Worm (Caenorhabditis elegans) whole organism, mixed stage, embryonic: ENCODE results near the gene pas-7.

ENCODE experiments used
- bed-3 ChIP-seq: fragments of 200-800 bp; sonication (Bioruptor generic); optimal IDR thresholded peaks from 3 replicates; lab custom pipeline; 2018; ENCODE audit warnings: mild to moderate bottlenecking, missing genetic modification characterization, moderate library complexity, missing compliant biosample characterization
- blmp-1 ChIP-seq: fragments of 150-350 bp; optimal IDR thresholded peaks from 2 replicates; lab custom pipeline; 2014; ENCODE audit warnings: missing biosample characterization, missing genetic modification characterization
- ceh-39 ChIP-seq: fragments of 150-350 bp; optimal IDR thresholded peaks from 2 replicates; lab custom pipeline; 2014; ENCODE audit warnings: missing biosample characterization, missing genetic modification characterization
- ceh-83 ChIP-seq: fragments of 200-800 bp; sonication (Bioruptor generic); optimal IDR thresholded peaks from 2 replicates; lab custom pipeline; 2018; ENCODE audit warnings: mild to moderate bottlenecking, missing genetic modification characterization, missing compliant biosample characterization
- ces-1 ChIP-seq: fragments of 150-350 bp; optimal IDR thresholded peaks from 2 replicates; lab custom pipeline; 2014; ENCODE audit warnings: missing biosample characterization, missing genetic modification reagents, missing genetic modification characterization
- cnd-1 ChIP-seq: fragments of 200-800 bp; sonication (Bioruptor generic); optimal IDR thresholded peaks from 2 replicates; lab custom pipeline; 2018; ENCODE audit warnings: mild to moderate bottlenecking, missing genetic modification characterization, missing compliant biosample characterization
- elt-3 ChIP-seq: fragments of 150-350 bp; optimal IDR thresholded peaks from 2 replicates; lab custom pipeline; 2014; ENCODE audit warnings: missing biosample characterization, missing genetic modification characterization
- flh-1 ChIP-seq: fragments of 200-800 bp; sonication (Bioruptor generic); optimal IDR thresholded peaks from 2 replicates; lab custom pipeline; 2018; ENCODE audit warnings: mild to moderate bottlenecking, missing genetic modification characterization, moderate library complexity, missing compliant biosample characterization
- ham-2 ChIP-seq: fragments of 200-800 bp; sonication (Bioruptor generic); optimal IDR thresholded peaks from 2 replicates; lab custom pipeline; 2018; ENCODE audit warnings: mild to moderate bottlenecking, missing genetic modification characterization, missing compliant biosample characterization
- hlh-1 ChIP-seq: fragments of 150-350 bp; optimal IDR thresholded peaks from 2 replicates; lab custom pipeline; 2014; ENCODE audit warnings: missing biosample characterization, missing genetic modification reagents, missing genetic modification characterization
- lin-13 ChIP-seq: fragments of 150-350 bp; optimal IDR thresholded peaks from 2 replicates; lab custom pipeline; 2014; ENCODE audit warnings: missing biosample characterization, missing genetic modification characterization
- lsy-2 ChIP-seq: fragments of 150-350 bp; optimal IDR thresholded peaks from 2 replicates; lab custom pipeline; 2014; ENCODE audit warnings: missing biosample characterization, missing genetic modification characterization
- mab-5 ChIP-seq: fragments of 150-350 bp; optimal IDR thresholded peaks from 2 replicates; lab custom pipeline; 2014; ENCODE audit warnings: missing biosample characterization, missing genetic modification characterization
- mep-1 ChIP-seq: fragments of 150-350 bp; optimal IDR thresholded peaks from 2 replicates; lab custom pipeline; 2017; ENCODE audit warnings: missing biosample characterization, missing genetic modification reagents, missing genetic modification characterization, inconsistent platforms
- mls-2 ChIP-seq: sonication (generic microtip); optimal IDR thresholded peaks from 2 replicates; lab custom pipeline; 2016; ENCODE audit warnings: mild to moderate bottlenecking, missing genetic modification characterization, moderate library complexity, missing compliant biosample characterization
- nhr-12 ChIP-seq: fragments of 150-350 bp; optimal IDR thresholded peaks from 2 replicates; lab custom pipeline; 2014; ENCODE audit warnings: missing biosample characterization, missing genetic modification characterization
- nhr-2 ChIP-seq: fragments of 150-350 bp; optimal IDR thresholded peaks from 2 replicates; lab custom pipeline; 2014; ENCODE audit warnings: missing biosample characterization, missing genetic modification characterization
- nhr-237 ChIP-seq: fragments of 150-350 bp; optimal IDR thresholded peaks from 2 replicates; lab custom pipeline; 2014; ENCODE audit warnings: missing biosample characterization, missing genetic modification characterization
- nhr-28 ChIP-seq: fragments of 150-350 bp; optimal IDR thresholded peaks from 2 replicates; lab custom pipeline; 2014; ENCODE audit warnings: missing biosample characterization, missing genetic modification characterization
- nhr-76 ChIP-seq: sonication (generic microtip); optimal IDR thresholded peaks from 2 replicates; lab custom pipeline; 2017; ENCODE audit warnings: missing biosample characterization, missing genetic modification characterization
- pha-4 ChIP-seq: fragments of 150-350 bp; optimal IDR thresholded peaks from 2 replicates; lab custom pipeline; 2018; ENCODE audit warnings: missing biosample characterization, missing genetic modification reagents, missing genetic modification characterization
- sem-2 ChIP-seq: fragments of 200-800 bp; sonication (Bioruptor generic); optimal IDR thresholded peaks from 2 replicates; lab custom pipeline; 2018; ENCODE audit warnings: mild to moderate bottlenecking, missing genetic modification characterization, missing compliant biosample characterization
- snpc-4 ChIP-seq: fragments of 150-350 bp; optimal IDR thresholded peaks from 2 replicates; lab custom pipeline; 2014; ENCODE audit warnings: missing biosample characterization, missing genetic modification characterization
- sptf-1 ChIP-seq: sonication (generic microtip); optimal IDR thresholded peaks from 2 replicates; lab custom pipeline; 2017; ENCODE audit warnings: mild to moderate bottlenecking, missing genetic modification characterization, moderate library complexity, missing compliant biosample characterization
- tbx-8 ChIP-seq: fragments of 200-800 bp; sonication (Bioruptor generic); optimal IDR thresholded peaks from 2 replicates; lab custom pipeline; 2018; ENCODE audit warnings: mild to moderate bottlenecking, missing genetic modification characterization, moderate library complexity, missing compliant biosample characterization
- unc-120 ChIP-seq: sonication (generic microtip); optimal IDR thresholded peaks from 2 replicates; lab custom pipeline; 2017; ENCODE audit warnings: missing genetic modification characterization, missing compliant biosample characterization; ENCODE audit not compliant: poor library complexity, severe bottlenecking
- unc-39 ChIP-seq: fragments of 150-350 bp; optimal IDR thresholded peaks from 2 replicates; lab custom pipeline; 2014; ENCODE audit warnings: missing biosample characterization, missing genetic modification characterization
- unc-62 ChIP-seq: fragments of 150-350 bp; optimal IDR thresholded peaks from 2 replicates; lab custom pipeline; 2014; ENCODE audit warnings: missing biosample characterization, missing genetic modification reagents, missing genetic modification characterization
- zip-8 ChIP-seq: fragments of 150-350 bp; optimal IDR thresholded peaks from 2 replicates; lab custom pipeline; 2014; ENCODE audit warnings: missing biosample characterization, missing genetic modification characterization
- ztf-11 ChIP-seq: fragments of 150-350 bp; optimal IDR thresholded peaks from 2 replicates; lab custom pipeline; 2014; ENCODE audit warnings: missing biosample characterization, missing genetic modification characterization

pas-7 gene

ce11 chrII:10099804-10100360 is at the start of gene pas-7, which contains the start of gene puf-12:
Gene pas-7 (minus strand): TSS chrII:10099854.
Gene puf-12 (plus strand): TSS chrII:10100310.
- TF ChIP-seq pha-4 (tag; lab: Kevin White, UChicago) (peak; percentile 30), mep-1 (tag; lab: Kevin White, UChicago) (peak; percentile 43), mab-5 (tag; lab: Kevin White, UChicago) (no peak), hlh-1 (tag; lab: Kevin White, UChicago) (peak; percentile 13), flh-1 (GFP tag; lab: Kevin White, UChicago) (no peak), unc-62 (GFP tag; lab: Kevin White, UChicago) (no peak), ham-2 (GFP tag; lab: Kevin White, UChicago) (no peak), lsy-2 (tag; lab: Kevin White, UChicago) (peak; percentile 37)

ce11 chrII:10147502-10147901 is 47.8 kb upstream of the pas-7 start:
- TF ChIP-seq ceh-39 (tag; lab: Kevin White, UChicago) (no peak), sptf-1 (tag; lab: Kevin White, UChicago) (no peak), elt-3 (tag; lab: Kevin White, UChicago) (no peak), snpc-4 (tag; lab: Kevin White, UChicago) (no peak), unc-120 (no peak), ham-2 (GFP tag; lab: Kevin White, UChicago) (no peak), lsy-2 (tag; lab: Kevin White, UChicago) (no peak)

ce11 chrII:10146488-10146887 is 46.8 kb upstream of the pas-7 start, which contains the start of gene pax-3:
Gene pax-3 (plus strand): TSS chrII:10146570.
- peak; percentile 71 for TF ChIP-seq lsy-2 (tag; lab: Kevin White, UChicago)
- TF ChIP-seq zip-8 (tag; lab: Kevin White, UChicago): no peak

ce11 chrII:10144092-10144491 is 44.4 kb upstream of the pas-7 start, which contains the start of gene F27E5.3:
Gene F27E5.3 (minus strand): TSS chrII:10144192.
- TF ChIP-seq lin-13 (tag; lab: Kevin White, UChicago) (no peak), nhr-28 (tag; lab: Kevin White, UChicago) (no peak), nhr-2 (tag; lab: Kevin White, UChicago) (peak; percentile 40), unc-120 (no peak), blmp-1 (tag; lab: Kevin White, UChicago) (no peak), ceh-39 (tag; lab: Kevin White, UChicago) (no peak), bed-3 (GFP tag; lab: Kevin White, UChicago) (no peak), sem-2 (GFP tag; lab: Kevin White, UChicago) (no peak), ham-2 (GFP tag; lab: Kevin White, UChicago) (no peak)
- TF ChIP-seq, all 35 proteins: peak for 1

- no peak for TF ChIP-seq bed-3 (GFP tag; lab: Kevin White, UChicago)
- TF ChIP-seq ceh-83 (GFP tag; lab: Kevin White, UChicago): no peak
- TF ChIP-seq tbx-8 (GFP tag; lab: Kevin White, UChicago): no peak
- no peak for TF ChIP-seq nhr-28 (tag; lab: Kevin White, UChicago)
- no peak for TF ChIP-seq ztf-11
- no peak for TF ChIP-seq ces-1 (GFP tag; lab: Kevin White, UChicago)
- no peak for TF ChIP-seq nhr-76 (tag; lab: Kevin White, UChicago)
These were observed 39.6 kb upstream of the pas-7 start, which contains the start of gene asah-2 for ce11 chrII:10139177-10139640. Gene asah-2 (plus strand): TSS chrII:10139590.

ce11 chrII:10137358-10137757 is 37.7 kb upstream of the pas-7 start, which contains the start of gene phg-1:
Gene phg-1 (plus strand): TSS chrII:10137658.
- TF ChIP-seq flh-1 (GFP tag; lab: Kevin White, UChicago) (no peak), unc-39 (tag; lab: Kevin White, UChicago) (no peak), pha-4 (tag; lab: Kevin White, UChicago) (no peak), cnd-1 (no peak), tbx-8 (GFP tag; lab: Kevin White, UChicago) (no peak)

ce11 chrII:10136771-10137170 is 37.1 kb upstream of the pas-7 start:
- TF ChIP-seq bed-3 (GFP tag; lab: Kevin White, UChicago) (no peak), cnd-1 (no peak), flh-1 (GFP tag; lab: Kevin White, UChicago) (no peak), unc-39 (tag; lab: Kevin White, UChicago) (no peak), mls-2 (tag; lab: Kevin White, UChicago) (no peak), nhr-12 (tag; lab: Kevin White, UChicago) (no peak), nhr-237 (tag; lab: Kevin White, UChicago) (peak; percentile 11), pha-4 (tag; lab: Kevin White, UChicago) (peak; percentile 69), ces-1 (GFP tag; lab: Kevin White, UChicago) (no peak), sem-2 (GFP tag; lab: Kevin White, UChicago) (no peak), nhr-76 (tag; lab: Kevin White, UChicago) (no peak), tbx-8 (GFP tag; lab: Kevin White, UChicago) (no peak), sptf-1 (tag; lab: Kevin White, UChicago) (no peak), mab-5 (tag; lab: Kevin White, UChicago) (no peak)
